Worm (Caenorhabditis elegans): Measurements from ENCODE around the gene gcy-21.
A peak's percentile ranks its signal among the peaks of the same experiment; 100 is the strongest.
"Not testable (repeated sequence)": the region's sequence is repeated elsewhere in the genome, so short reads cannot be mapped to it uniquely, and the experiment has no call there.

gcy-21 gene

ce11 chrII:2622936-2623452 lies 36.5 kb upstream of the gcy-21 start, which contains the start of gene D2062.4:
Gene D2062.4, plus strand, starts transcription at chrII:2623402.
- TF ChIP-seq snpc-4 (tag; optimal IDR thresholded peaks at IDR 0.05); drap-1 (GFP tag; optimal IDR thresholded peaks at IDR 0.05); lsy-2 (tag; optimal IDR thresholded peaks at IDR 0.05): not testable (repeated sequence)

ce11 chrII:2624792-2625191 lies 34.7 kb upstream of the gcy-21 start, which contains the start of gene lgc-28:
Gene lgc-28, plus strand, starts transcription at chrII:2625092.
- TF ChIP-seq ceh-83 (GFP tag; optimal IDR thresholded peaks at IDR 0.05) (no peak), nhr-2 (tag; optimal IDR thresholded peaks at IDR 0.05) (no peak), nhr-28 (tag; optimal IDR thresholded peaks at IDR 0.05) (no peak), blmp-1 (tag; optimal IDR thresholded peaks at IDR 0.05) (no peak), snpc-4 (tag; optimal IDR thresholded peaks at IDR 0.05) (no peak), ces-1 (GFP tag; optimal IDR thresholded peaks at IDR 0.05) (no peak), M03D4.4 (tag; optimal IDR thresholded peaks at IDR 0.05) (no peak), ceh-39 (tag; optimal IDR thresholded peaks at IDR 0.05) (no peak), ceh-43 (GFP tag; optimal IDR thresholded peaks at IDR 0.05) (no peak), elt-1 (tag; optimal IDR thresholded peaks at IDR 0.05; ENCODE audit: borderline replicate concordance, insufficient read depth) (no peak), hlh-1 (tag; optimal IDR thresholded peaks at IDR 0.05) (no peak), nhr-12 (tag; optimal IDR thresholded peaks at IDR 0.05) (no peak), bed-3 (GFP tag; optimal IDR thresholded peaks at IDR 0.05) (no peak), zip-8 (tag; optimal IDR thresholded peaks at IDR 0.05) (no peak), sptf-1 (tag; optimal IDR thresholded peaks at IDR 0.05) (no peak), mab-5 (tag; optimal IDR thresholded peaks at IDR 0.05) (no peak)

- TF ChIP-seq pha-4 (tag; optimal IDR thresholded peaks at IDR 0.05) (no peak), sptf-1 (tag; optimal IDR thresholded peaks at IDR 0.05) (peak; percentile 32), ham-2 (GFP tag; optimal IDR thresholded peaks at IDR 0.05) (no peak)
These were observed 32.2 kb upstream of the gcy-21 start, which contains the start of gene sri-71 for ce11 chrII:2627154-2627799. Gene sri-71, plus strand, starts transcription at chrII:2627749.

ce11 chrII:2628401-2628800 lies 31.1 kb upstream of the gcy-21 start:
- TF ChIP-seq bed-3 (GFP tag; optimal IDR thresholded peaks at IDR 0.05) (no peak), lin-13 (tag; optimal IDR thresholded peaks at IDR 0.05) (no peak), unc-62 (GFP tag; optimal IDR thresholded peaks at IDR 0.05) (no peak), ceh-43 (GFP tag; optimal IDR thresholded peaks at IDR 0.05) (no peak), mab-5 (tag; optimal IDR thresholded peaks at IDR 0.05) (no peak), zip-8 (tag; optimal IDR thresholded peaks at IDR 0.05) (no peak), lsy-2 (tag; optimal IDR thresholded peaks at IDR 0.05) (no peak), ceh-39 (tag; optimal IDR thresholded peaks at IDR 0.05) (no peak), elt-3 (tag; optimal IDR thresholded peaks at IDR 0.05) (no peak), mls-2 (tag; optimal IDR thresholded peaks at IDR 0.05) (no peak), drap-1 (GFP tag; optimal IDR thresholded peaks at IDR 0.05) (no peak), tbx-8 (GFP tag; optimal IDR thresholded peaks at IDR 0.05) (no peak), nhr-12 (tag; optimal IDR thresholded peaks at IDR 0.05) (no peak), M03D4.4 (tag; optimal IDR thresholded peaks at IDR 0.05) (no peak), ham-2 (GFP tag; optimal IDR thresholded peaks at IDR 0.05) (no peak), sem-2 (GFP tag; optimal IDR thresholded peaks at IDR 0.05) (no peak)

ce11 chrII:2629270-2629669 lies 30.2 kb upstream of the gcy-21 start, which contains the start of gene sri-37:
Gene sri-37, plus strand, starts transcription at chrII:2629570.
- TF ChIP-seq unc-120 (tag; optimal IDR thresholded peaks at IDR 0.05; ENCODE audit: poor library complexity, severe bottlenecking) (no peak), ham-2 (GFP tag; optimal IDR thresholded peaks at IDR 0.05) (no peak), nhr-76 (tag; optimal IDR thresholded peaks at IDR 0.05) (no peak), lin-32 (GFP tag; optimal IDR thresholded peaks at IDR 0.05) (no peak), ceh-43 (GFP tag; optimal IDR thresholded peaks at IDR 0.05) (no peak), elt-3 (tag; optimal IDR thresholded peaks at IDR 0.05) (no peak), lsy-2 (tag; optimal IDR thresholded peaks at IDR 0.05) (no peak), mep-1 (tag; optimal IDR thresholded peaks at IDR 0.05) (no peak), drap-1 (GFP tag; optimal IDR thresholded peaks at IDR 0.05) (no peak), bed-3 (GFP tag; optimal IDR thresholded peaks at IDR 0.05) (no peak), cnd-1 (tag; optimal IDR thresholded peaks at IDR 0.05) (no peak), nhr-12 (tag; optimal IDR thresholded peaks at IDR 0.05) (no peak), lin-13 (tag; optimal IDR thresholded peaks at IDR 0.05) (no peak), M03D4.4 (tag; optimal IDR thresholded peaks at IDR 0.05) (no peak), blmp-1 (tag; optimal IDR thresholded peaks at IDR 0.05) (no peak), elt-1 (tag; optimal IDR thresholded peaks at IDR 0.05; ENCODE audit: borderline replicate concordance, insufficient read depth) (no peak), nhr-28 (tag; optimal IDR thresholded peaks at IDR 0.05) (no peak), mab-5 (tag; optimal IDR thresholded peaks at IDR 0.05) (no peak)

Data from whole organism, mixed stage, embryonic.